Worm (Caenorhabditis elegans) whole organism, L1 larva: Measurements from ENCODE around the gene C38H2.2.

Source experiments
- C34B4.2 ChIP-seq: sonication (generic microtip); optimal IDR thresholded peaks from 2 replicates; lab custom pipeline; 2017; ENCODE audit warnings: mild to moderate bottlenecking, missing genetic modification characterization, missing compliant biosample characterization
- F16B12.6 ChIP-seq: fragments of 150-350 bp; optimal IDR thresholded peaks from 2 replicates; lab custom pipeline; 2014; ENCODE audit warnings: missing biosample characterization, missing genetic modification characterization
- Y116A8C.19 ChIP-seq: sonication (generic microtip); optimal IDR thresholded peaks from 2 replicates; lab custom pipeline; 2016; ENCODE audit warnings: missing compliant biosample characterization, missing genetic modification characterization, borderline replicate concordance
- aha-1 ChIP-seq: fragments of 150-350 bp; optimal IDR thresholded peaks from 2 replicates; lab custom pipeline; 2014; ENCODE audit warnings: missing biosample characterization, missing genetic modification characterization
- alr-1 ChIP-seq: fragments of 200-800 bp; sonication (Bioruptor generic); optimal IDR thresholded peaks from 2 replicates; lab custom pipeline; 2018; ENCODE audit warnings: borderline replicate concordance, mild to moderate bottlenecking, missing genetic modification characterization, missing compliant biosample characterization
- aly-2 ChIP-seq: fragments of 150-350 bp; optimal IDR thresholded peaks from 2 replicates; lab custom pipeline; 2014; ENCODE audit warnings: missing biosample characterization, missing genetic modification characterization
- ama-1 ChIP-seq: fragments of 150-350 bp; optimal IDR thresholded peaks from 2 replicates; lab custom pipeline; 2014
- blmp-1 ChIP-seq: fragments of 150-350 bp; optimal IDR thresholded peaks from 2 replicates; lab custom pipeline; 2014; ENCODE audit warnings: missing biosample characterization, missing genetic modification characterization
- ceh-90 ChIP-seq: sonication (generic microtip); optimal IDR thresholded peaks from 2 replicates; lab custom pipeline; 2016; ENCODE audit warnings: missing genetic modification characterization, missing compliant biosample characterization
- dpl-1 ChIP-seq, 3 experiments: fragments of 150-350 bp in 2 of 3; sonication (generic microtip) in 1 of 3; optimal IDR thresholded peaks; 2 replicates each; lab custom pipeline; 2014 to 2017; ENCODE audit warnings: missing biosample characterization in 3 of 3, missing genetic modification characterization in 3 of 3, missing genetic modification reagents in 3 of 3
- dsc-1 ChIP-seq: sonication (generic microtip); optimal IDR thresholded peaks from 2 replicates; lab custom pipeline; 2016; ENCODE audit warnings: mild to moderate bottlenecking, missing genetic modification characterization, missing compliant biosample characterization
- efl-1 ChIP-seq, 4 experiments: fragments of 150-350 bp; optimal IDR thresholded peaks in 3 of 4; peaks in 1 of 4; 1 replicate in 1 of 4; 2 replicates in 3 of 4; lab custom pipeline; 2014; ENCODE audit warnings: missing biosample characterization in 2 of 4, missing genetic modification characterization in 2 of 4, missing genetic modification reagents in 2 of 4
- egl-13 ChIP-seq: sonication (generic microtip); optimal IDR thresholded peaks from 2 replicates; lab custom pipeline; 2016; ENCODE audit warnings: missing genotype, missing genetic modification reagents, missing genetic modification characterization, missing compliant biosample characterization
- elt-2 ChIP-seq: sonication (generic microtip); optimal IDR thresholded peaks from 2 replicates; lab custom pipeline; 2016; ENCODE audit warnings: missing genetic modification characterization, mild to moderate bottlenecking, inconsistent platforms, missing compliant biosample characterization, missing genetic modification reagents
- fkh-10 ChIP-seq: sonication (generic microtip); optimal IDR thresholded peaks from 2 replicates; lab custom pipeline; 2017; ENCODE audit warnings: missing biosample characterization, missing genetic modification reagents, missing genetic modification characterization
- fkh-4 ChIP-seq: sonication (generic microtip); optimal IDR thresholded peaks from 2 replicates; lab custom pipeline; 2016; ENCODE audit warnings: missing compliant biosample characterization, missing genetic modification characterization, borderline replicate concordance
- fkh-8 ChIP-seq: sonication (generic microtip); optimal IDR thresholded peaks from 2 replicates; lab custom pipeline; 2016; ENCODE audit warnings: mild to moderate bottlenecking, missing genetic modification characterization, missing compliant biosample characterization
- grh-1 ChIP-seq: fragments of 200-800 bp; sonication (Bioruptor generic); IDR thresholded peaks from 2 replicates; pipeline ENCODE4 v1.3.6; 2022; ENCODE audit warnings: missing genetic modification reagents, missing genetic modification characterization, missing compliant biosample characterization
- hlh-17 ChIP-seq: fragments of 200-800 bp; sonication (Bioruptor generic); optimal IDR thresholded peaks from 2 replicates; lab custom pipeline; 2018; ENCODE audit warnings: missing genetic modification characterization, mild to moderate bottlenecking, missing compliant biosample characterization, moderate library complexity, borderline replicate concordance
- hpl-2 ChIP-seq: fragments of 150-350 bp; optimal IDR thresholded peaks from 2 replicates; lab custom pipeline; 2014; ENCODE audit warnings: missing biosample characterization, missing genetic modification reagents, missing genetic modification characterization
- irx-1 ChIP-seq: sonication (generic microtip); optimal IDR thresholded peaks from 2 replicates; lab custom pipeline; 2016; ENCODE audit warnings: missing genetic modification characterization, missing compliant biosample characterization
- jun-1 ChIP-seq: fragments of 150-350 bp; optimal IDR thresholded peaks from 2 replicates; lab custom pipeline; 2014; ENCODE audit warnings: missing biosample characterization, missing genetic modification reagents, missing genetic modification characterization
- lin-13 ChIP-seq: fragments of 150-350 bp; optimal IDR thresholded peaks from 2 replicates; lab custom pipeline; 2014; ENCODE audit warnings: missing biosample characterization, missing genetic modification reagents, missing genetic modification characterization
- lin-14 ChIP-seq: fragments of 200-800 bp; sonication (Bioruptor generic); optimal IDR thresholded peaks from 2 replicates; lab custom pipeline; 2018; ENCODE audit warnings: mild to moderate bottlenecking, missing genetic modification characterization, moderate library complexity, missing compliant biosample characterization
- lin-15B ChIP-seq: fragments of 150-350 bp; sonication (generic microtip); optimal IDR thresholded peaks from 3 replicates; lab custom pipeline; 2014; ENCODE audit warnings: missing biosample characterization, missing genetic modification characterization
- lin-35 ChIP-seq, 2 experiments: fragments of 150-350 bp; optimal IDR thresholded peaks; 2 replicates each; lab custom pipeline; 2014; ENCODE audit warnings: missing biosample characterization in 2 of 2, missing genetic modification characterization in 2 of 2, missing genetic modification reagents in 2 of 2
- lin-39 ChIP-seq: fragments of 150-350 bp; optimal IDR thresholded peaks from 2 replicates; lab custom pipeline; 2014; ENCODE audit warnings: missing biosample characterization, missing genetic modification reagents, missing genetic modification characterization
- mab-9 ChIP-seq: fragments of 200-800 bp; sonication (Bioruptor generic); IDR thresholded peaks from 2 replicates; pipeline ENCODE4 v1.3.6; 2022; ENCODE audit warnings: missing genetic modification reagents, missing genetic modification characterization, missing compliant biosample characterization
- mef-2 ChIP-seq: fragments of 150-350 bp; optimal IDR thresholded peaks from 2 replicates; lab custom pipeline; 2014; ENCODE audit warnings: missing biosample characterization, missing genetic modification characterization
- mep-1 ChIP-seq: fragments of 150-350 bp; optimal IDR thresholded peaks from 2 replicates; lab custom pipeline; 2014; ENCODE audit warnings: missing biosample characterization, missing genetic modification characterization
- nhr-11 ChIP-seq: fragments of 150-350 bp; optimal IDR thresholded peaks from 2 replicates; lab custom pipeline; 2014; ENCODE audit warnings: missing biosample characterization, missing genetic modification characterization
- nhr-12 ChIP-seq: sonication (generic microtip); optimal IDR thresholded peaks from 2 replicates; lab custom pipeline; 2017; ENCODE audit warnings: missing biosample characterization, missing genetic modification characterization
- nhr-19 ChIP-seq: fragments of 200-800 bp; sonication (Bioruptor generic); conservative IDR thresholded peaks from 2 replicates; pipeline ENCODE4 v1.3.6; 2022; ENCODE audit warnings: missing genetic modification characterization, missing compliant biosample characterization
- nhr-237 ChIP-seq: fragments of 150-350 bp; optimal IDR thresholded peaks from 2 replicates; lab custom pipeline; 2014; ENCODE audit warnings: missing biosample characterization, missing genetic modification characterization
- nhr-47 ChIP-seq: sonication (generic microtip); optimal IDR thresholded peaks from 2 replicates; lab custom pipeline; 2016; ENCODE audit warnings: mild to moderate bottlenecking, missing genetic modification characterization, moderate library complexity, missing compliant biosample characterization
- nhr-76 ChIP-seq: sonication (generic microtip); optimal IDR thresholded peaks from 2 replicates; lab custom pipeline; 2017; ENCODE audit warnings: missing biosample characterization, missing genetic modification characterization
- nhr-77 ChIP-seq: fragments of 150-350 bp; optimal IDR thresholded peaks from 2 replicates; lab custom pipeline; 2014; ENCODE audit warnings: missing biosample characterization, missing genetic modification characterization
- nhr-84 ChIP-seq: sonication (generic microtip); optimal IDR thresholded peaks from 2 replicates; lab custom pipeline; 2017; ENCODE audit warnings: missing biosample characterization, missing genetic modification characterization
- rnt-1 ChIP-seq: sonication (generic microtip); optimal IDR thresholded peaks from 2 replicates; lab custom pipeline; 2016; ENCODE audit warnings: mild to moderate bottlenecking, missing genetic modification characterization, moderate library complexity, missing compliant biosample characterization
- skn-1 ChIP-seq: fragments of 150-350 bp; optimal IDR thresholded peaks from 2 replicates; lab custom pipeline; 2014; ENCODE audit warnings: missing biosample characterization, missing genetic modification characterization
- snu-23 ChIP-seq: sonication (generic microtip); optimal IDR thresholded peaks from 2 replicates; lab custom pipeline; 2016; ENCODE audit warnings: missing genetic modification characterization, missing compliant biosample characterization
- tbx-2 ChIP-seq: sonication (generic microtip); optimal IDR thresholded peaks from 2 replicates; lab custom pipeline; 2016; ENCODE audit warnings: missing genetic modification characterization, missing compliant biosample characterization
- tlp-1 ChIP-seq: fragments of 150-350 bp; optimal IDR thresholded peaks from 2 replicates; lab custom pipeline; 2014; ENCODE audit warnings: missing biosample characterization, missing genetic modification characterization
- unc-62 ChIP-seq: fragments of 150-350 bp; optimal IDR thresholded peaks from 2 replicates; lab custom pipeline; 2014; ENCODE audit warnings: missing biosample characterization, missing genetic modification reagents, missing genetic modification characterization
- unc-86 ChIP-seq: sonication (generic microtip); optimal IDR thresholded peaks from 2 replicates; lab custom pipeline; 2016; ENCODE audit warnings: missing genetic modification characterization, missing compliant biosample characterization
- unc-98 ChIP-seq: fragments of 200-800 bp; sonication (Bioruptor generic); IDR thresholded peaks from 2 replicates; pipeline ENCODE4 v1.3.6; 2022; ENCODE audit warnings: missing genetic modification characterization, missing compliant biosample characterization
- vab-15 ChIP-seq: sonication (generic microtip); optimal IDR thresholded peaks from 2 replicates; lab custom pipeline; 2017; ENCODE audit warnings: missing genotype, mild to moderate bottlenecking, missing genetic modification characterization, missing compliant biosample characterization
- xbp-1 ChIP-seq: sonication (generic microtip); optimal IDR thresholded peaks from 2 replicates; lab custom pipeline; 2016; ENCODE audit warnings: missing genetic modification characterization, missing compliant biosample characterization
- zag-1 ChIP-seq: fragments of 150-350 bp; optimal IDR thresholded peaks from 2 replicates; lab custom pipeline; 2014; ENCODE audit warnings: missing biosample characterization, missing genetic modification characterization

Gene C38H2.2

DNA sequence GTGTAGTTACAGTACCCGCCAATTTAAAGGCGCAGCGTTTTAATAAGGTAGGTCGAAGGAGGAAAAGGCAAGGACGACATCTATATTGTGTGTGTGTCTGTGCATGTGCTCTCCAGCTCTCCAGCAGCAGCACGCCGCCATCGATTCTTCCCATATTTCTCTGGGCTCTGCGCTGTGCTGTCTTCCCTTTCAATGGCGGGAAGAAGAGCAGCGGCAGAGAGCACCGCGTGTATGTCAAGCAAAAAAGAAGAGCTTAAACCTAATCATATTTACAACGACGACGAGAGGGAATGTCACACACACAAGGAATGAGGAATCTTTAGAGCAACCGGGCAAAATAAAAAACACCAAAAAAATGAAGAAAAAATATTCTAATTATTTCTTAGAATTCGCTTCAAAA is 17.3 kb downstream of the C38H2.2 start (continued):
- no peak for TF ChIP-seq nhr-237 (tag; lab: Kevin White, UChicago)
- TF ChIP-seq irx-1 (tag; lab: Kevin White, UChicago): no peak
- TF ChIP-seq mef-2 (tag; lab: Kevin White, UChicago): no peak
- TF ChIP-seq nhr-11 (tag; lab: Kevin White, UChicago): no peak
- TF ChIP-seq jun-1 (tag; lab: Kevin White, UChicago): no peak
- TF ChIP-seq F16B12.6 (tag; lab: Kevin White, UChicago): no peak
- TF ChIP-seq fkh-8 (tag; lab: Kevin White, UChicago): peak; percentile 18
- TF ChIP-seq blmp-1 (tag; lab: Kevin White, UChicago): no peak
- no peak for TF ChIP-seq zag-1 (tag; lab: Kevin White, UChicago)
- no peak for TF ChIP-seq Y116A8C.19
- no peak for TF ChIP-seq nhr-12 (tag; lab: Kevin White, UChicago)
- no peak for TF ChIP-seq C34B4.2
- TF ChIP-seq nhr-77 (tag; lab: Kevin White, UChicago): no peak
- TF ChIP-seq lin-15B: no peak
- TF ChIP-seq lin-14: peak; percentile 79
- no peak for TF ChIP-seq egl-13
- peak; percentile 24 for TF ChIP-seq snu-23 (GFP tag; lab: Kevin White, UChicago)

DNA sequence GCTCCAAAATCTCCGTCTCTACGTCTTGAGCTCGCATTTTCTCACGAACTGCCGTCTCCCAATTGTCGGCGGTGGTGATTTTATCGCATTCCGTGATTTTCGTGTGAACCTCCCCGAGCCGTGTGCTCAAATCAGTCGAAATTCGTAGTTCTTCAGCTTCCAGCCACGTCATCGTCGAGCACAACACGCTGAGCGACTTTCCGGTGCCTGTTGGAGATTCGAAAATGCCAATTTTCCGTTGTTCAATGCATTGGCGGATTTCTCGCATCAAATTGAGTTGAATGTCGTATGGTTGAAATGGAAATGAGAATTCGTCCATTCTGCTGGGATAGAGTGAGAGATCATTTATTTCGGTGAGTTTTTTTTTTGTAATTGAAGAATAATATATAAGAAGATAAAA is 23.3 kb downstream of the C38H2.2 start, which contains the start of the genes M03C11.3 and chl-1:
Gene M03C11.3 (plus strand): TSS at position 153 of the 400 bp plus-strand sequence.
Gene chl-1 (minus strand): TSS at position 323 of the 400 bp plus-strand sequence.
- TF ChIP-seq efl-1 (optimal IDR thresholded peaks at IDR 0.05; lab: Kevin White, UChicago) (no peak), efl-1 (GFP tag; optimal IDR thresholded peaks at IDR 0.05 in 1 of 2; lab: Kevin White, UChicago) (peak in 1 of 2 experiments; percentile 91), lin-14 (no peak)

DNA sequence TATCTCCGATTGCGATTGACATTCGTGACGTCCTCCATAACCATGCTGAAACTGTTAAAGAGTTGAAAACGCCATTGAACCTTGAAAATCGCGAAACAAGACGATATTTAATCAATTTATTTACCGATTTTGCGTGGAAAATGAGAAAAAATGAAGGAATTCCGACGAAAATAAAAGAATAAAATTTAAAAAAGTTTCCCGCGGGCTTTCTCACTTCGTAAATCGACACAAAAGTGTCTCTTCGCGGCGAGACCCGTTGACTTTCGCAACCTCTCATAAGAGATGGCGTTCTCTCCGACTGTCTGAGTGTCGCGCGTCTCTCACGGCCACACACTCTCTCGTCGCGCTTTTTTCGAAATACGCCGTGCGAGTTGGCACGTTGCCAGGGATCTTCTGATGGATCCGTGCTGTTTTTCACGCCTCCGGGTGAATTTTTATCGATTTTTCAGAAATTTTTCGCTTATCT is 25.7 kb downstream of the C38H2.2 start, which contains the start of gene hat-1:
Gene hat-1 (minus strand): TSS at position 51 of the 466 bp plus-strand sequence.
- peak; percentile 98 for TF ChIP-seq fkh-8 (tag; lab: Kevin White, UChicago)
- TF ChIP-seq hpl-2 (GFP tag; lab: Kevin White, UChicago): peak; percentile 77
- TF ChIP-seq nhr-12 (tag; lab: Kevin White, UChicago): no peak
- peak; percentile 82 for TF ChIP-seq mef-2 (tag; lab: Kevin White, UChicago)
- TF ChIP-seq nhr-84 (tag; lab: Kevin White, UChicago): no peak
- TF ChIP-seq lin-13 (GFP tag; lab: Kevin White, UChicago): peak; percentile 95
- peak; percentile 95 for TF ChIP-seq mep-1 (tag; lab: Kevin White, UChicago)
- peak; percentile 93 for TF ChIP-seq skn-1 (tag; lab: Kevin White, UChicago)
- peak; percentile 82 for TF ChIP-seq blmp-1 (tag; lab: Kevin White, UChicago)
- TF ChIP-seq vab-15 (tag; lab: Kevin White, UChicago): no peak
- peak; percentile 66; the same call in 1 of the 2 replicates for TF ChIP-seq unc-98 (GFP tag; lab: Robert Waterston, UW)
- no peak for TF ChIP-seq nhr-76 (tag; lab: Kevin White, UChicago)
- peak; percentile 93 to 94 for TF ChIP-seq lin-35 (GFP tag; optimal IDR thresholded peaks at IDR 0.05; lab: Kevin White, UChicago)
- no peak for TF ChIP-seq hlh-17 (GFP tag; lab: Kevin White, UChicago)
- no peak for TF ChIP-seq unc-62 (GFP tag; lab: Kevin White, UChicago)
- no peak for TF ChIP-seq alr-1 (tag; lab: Kevin White, UChicago)
- TF ChIP-seq mab-9 (GFP tag; lab: Robert Waterston, UW): peak; percentile 91
- TF ChIP-seq aly-2: peak; percentile 71
- TF ChIP-seq dsc-1 (tag; lab: Kevin White, UChicago): peak; percentile 96
- TF ChIP-seq nhr-19 (GFP tag; lab: Robert Waterston, UW): peak; percentile 97
- TF ChIP-seq xbp-1 (tag; lab: Kevin White, UChicago): peak; percentile 97
- TF ChIP-seq lin-39 (tag; lab: Kevin White, UChicago): peak; percentile 95
- peak; percentile 86 for TF ChIP-seq aha-1
- TF ChIP-seq ama-1 (lab: Kevin White, UChicago): no peak
- peak; percentile 76 for TF ChIP-seq fkh-4 (tag; lab: Kevin White, UChicago)
- TF ChIP-seq unc-86 (tag; lab: Kevin White, UChicago): peak; percentile 98
- TF ChIP-seq grh-1: peak; percentile 93
- peak; percentile 96 for TF ChIP-seq rnt-1
- peak; percentile 97 for TF ChIP-seq tbx-2 (tag; lab: Kevin White, UChicago)
- no peak for TF ChIP-seq tlp-1 (tag; lab: Kevin White, UChicago)
- peak; percentile 86 for TF ChIP-seq fkh-10 (GFP tag; lab: Kevin White, UChicago)
- TF ChIP-seq ceh-90 (tag; lab: Kevin White, UChicago): peak; percentile 60
- peak; percentile 98 for TF ChIP-seq snu-23 (GFP tag; lab: Kevin White, UChicago)
- TF ChIP-seq dpl-1 (GFP tag; optimal IDR thresholded peaks at IDR 0.05; lab: Kevin White, UChicago): peak; percentile 92 to 95 (median 94)
- TF ChIP-seq nhr-47: peak; percentile 98
- TF ChIP-seq elt-2 (tag; lab: Kevin White, UChicago): peak; percentile 85
